Worm (Caenorhabditis elegans) whole organism, early embryonic: ENCODE results near the gene srbc-61.

Experiments
- B0310.2 ChIP-seq: sonication (generic microtip); optimal IDR thresholded peaks from 2 replicates; lab custom pipeline; 2016; ENCODE audit warnings: mild to moderate bottlenecking, missing genetic modification characterization, missing compliant biosample characterization
- F13C5.2 ChIP-seq: sonication (generic microtip); optimal IDR thresholded peaks from 2 replicates; lab custom pipeline; 2017; ENCODE audit warnings: mild to moderate bottlenecking, missing genetic modification characterization, inconsistent platforms, missing compliant biosample characterization
- aly-1 ChIP-seq: sonication (generic microtip); optimal IDR thresholded peaks from 2 replicates; lab custom pipeline; 2016; ENCODE audit warnings: missing genetic modification characterization, missing compliant biosample characterization
- ama-1 ChIP-seq: fragments of 150-350 bp; optimal IDR thresholded peaks from 2 replicates; lab custom pipeline; 2014
- ceh-13 ChIP-seq: fragments of 200-800 bp; sonication (Bioruptor generic); optimal IDR thresholded peaks from 2 replicates; lab custom pipeline; 2018; ENCODE audit warnings: mild to moderate bottlenecking, missing genetic modification characterization, missing compliant biosample characterization
- ceh-36 ChIP-seq: sonication (generic microtip); optimal IDR thresholded peaks from 2 replicates; lab custom pipeline; 2016; ENCODE audit warnings: missing genetic modification characterization, inconsistent platforms, missing compliant biosample characterization
- ets-7 ChIP-seq: sonication (generic microtip); optimal IDR thresholded peaks from 2 replicates; lab custom pipeline; 2016; ENCODE audit warnings: missing genotype, missing genetic modification characterization, missing compliant biosample characterization
- flt-1 ChIP-seq: fragments of 200-800 bp; sonication (Bioruptor generic); IDR thresholded peaks from 2 replicates; pipeline ENCODE4 v1.3.6; 2022; ENCODE audit warnings: missing genetic modification characterization, missing compliant biosample characterization
- hmbx-1 ChIP-seq: sonication (generic microtip); optimal IDR thresholded peaks from 2 replicates; lab custom pipeline; 2016; ENCODE audit warnings: mild to moderate bottlenecking, missing genetic modification characterization, missing compliant biosample characterization
- hmg-4 ChIP-seq: fragments of 200-800 bp; sonication (Bioruptor generic); optimal IDR thresholded peaks from 2 replicates; lab custom pipeline; 2018; ENCODE audit warnings: mild to moderate bottlenecking, missing genetic modification characterization, missing compliant biosample characterization
- hnd-1 ChIP-seq: sonication (generic microtip); optimal IDR thresholded peaks from 2 replicates; lab custom pipeline; 2016; ENCODE audit warnings: missing genetic modification characterization, missing compliant biosample characterization
- pes-1 ChIP-seq: fragments of 200-800 bp; sonication (Bioruptor generic); IDR thresholded peaks from 2 replicates; pipeline ENCODE4 v1.3.6; 2022; ENCODE audit warnings: missing genetic modification reagents, missing genetic modification characterization, missing compliant biosample characterization
- scrt-1 ChIP-seq: fragments of 200-800 bp; sonication (Bioruptor generic); IDR thresholded peaks from 2 replicates; pipeline ENCODE4 v1.3.6; 2022; ENCODE audit warnings: missing genetic modification characterization, missing compliant biosample characterization
- sea-1 ChIP-seq: fragments of 200-800 bp; sonication (Bioruptor generic); conservative IDR thresholded peaks from 2 replicates; pipeline ENCODE4 v1.3.6; 2022; ENCODE audit warnings: missing genetic modification characterization, missing compliant biosample characterization
- tbx-11 ChIP-seq: fragments of 200-800 bp; sonication (Bioruptor generic); IDR thresholded peaks from 2 replicates; pipeline ENCODE4 v1.3.6; 2022; ENCODE audit warnings: missing genetic modification characterization, missing compliant biosample characterization
- tbx-37 ChIP-seq: fragments of 200-800 bp; sonication (Bioruptor generic); conservative IDR thresholded peaks from 2 replicates; pipeline ENCODE4 v1.3.6; 2022; ENCODE audit warnings: missing genetic modification reagents, missing genetic modification characterization, missing compliant biosample characterization
- tra-4 ChIP-seq: sonication (generic microtip); optimal IDR thresholded peaks from 2 replicates; lab custom pipeline; 2017; ENCODE audit warnings: missing genetic modification characterization, missing compliant biosample characterization

srbc-61 gene

ce11 chrV:17476490-17476889, at the start of gene srbc-61:
Gene srbc-61, plus strand, starts transcription at chrV:17476790.
- TF ChIP-seq ama-1 (lab: Kevin White, UChicago) (no peak), ceh-13 (no peak)

ce11 chrV:17429262-17429661, 47.3 kb upstream of the srbc-61 start:
- TF ChIP-seq tra-4 (tag; lab: Kevin White, UChicago) (no peak), ets-7 (no peak), B0310.2 (tag; lab: Kevin White, UChicago) (no peak), sea-1 (GFP tag; lab: Robert Waterston, UW) (no peak), pes-1 (GFP tag; lab: Robert Waterston, UW) (no peak), hnd-1 (tag; lab: Kevin White, UChicago) (no peak), hmg-4 (GFP tag; lab: Kevin White, UChicago) (no peak), hmbx-1 (tag; lab: Kevin White, UChicago) (no peak), ama-1 (lab: Kevin White, UChicago) (no peak), ceh-13 (no peak), scrt-1 (GFP tag; lab: Robert Waterston, UW) (no peak), F13C5.2 (tag; lab: Kevin White, UChicago) (no peak), aly-1 (tag; lab: Kevin White, UChicago) (no peak), flt-1 (GFP tag; lab: Robert Waterston, UW) (no peak), ceh-36 (no peak), tbx-11 (GFP tag; lab: Robert Waterston, UW) (no peak), tbx-37 (GFP tag; lab: Robert Waterston, UW) (no peak)

- TF ChIP-seq hmg-4 (GFP tag; lab: Kevin White, UChicago): no peak
- TF ChIP-seq sea-1 (GFP tag; lab: Robert Waterston, UW): no peak
- no peak for TF ChIP-seq pes-1 (GFP tag; lab: Robert Waterston, UW)
Measured at ce11 chrV:17430066-17430465, 46.5 kb upstream of the srbc-61 start, which contains the start of gene T27C5.10. Gene T27C5.10, minus strand, starts transcription at chrV:17430166.

ce11 chrV:17430903-17431302, 45.7 kb upstream of the srbc-61 start, which contains the start of gene srbc-27:
Gene srbc-27, plus strand, starts transcription at chrV:17431203.
- TF ChIP-seq ceh-36 (no peak), tbx-11 (GFP tag; lab: Robert Waterston, UW) (no peak), ama-1 (lab: Kevin White, UChicago) (no peak), sea-1 (GFP tag; lab: Robert Waterston, UW) (no peak), tbx-37 (GFP tag; lab: Robert Waterston, UW) (no peak), ets-7 (no peak), hmg-4 (GFP tag; lab: Kevin White, UChicago) (no peak), pes-1 (GFP tag; lab: Robert Waterston, UW) (no peak), scrt-1 (GFP tag; lab: Robert Waterston, UW) (no peak), F13C5.2 (tag; lab: Kevin White, UChicago) (no peak), flt-1 (GFP tag; lab: Robert Waterston, UW) (no peak)

- TF ChIP-seq tbx-37 (GFP tag; lab: Robert Waterston, UW): no peak
- no peak for TF ChIP-seq tra-4 (tag; lab: Kevin White, UChicago)
- no peak for TF ChIP-seq F13C5.2 (tag; lab: Kevin White, UChicago)
- no peak for TF ChIP-seq hmbx-1 (tag; lab: Kevin White, UChicago)
- TF ChIP-seq tbx-11 (GFP tag; lab: Robert Waterston, UW): no peak
- TF ChIP-seq sea-1 (GFP tag; lab: Robert Waterston, UW): no peak
- TF ChIP-seq ets-7: no peak
- TF ChIP-seq hmg-4 (GFP tag; lab: Kevin White, UChicago): no peak
- TF ChIP-seq flt-1 (GFP tag; lab: Robert Waterston, UW): no peak
- TF ChIP-seq ama-1 (lab: Kevin White, UChicago): no peak
- no peak for TF ChIP-seq ceh-13
- no peak for TF ChIP-seq ceh-36
- TF ChIP-seq hnd-1 (tag; lab: Kevin White, UChicago): no peak
- TF ChIP-seq scrt-1 (GFP tag; lab: Robert Waterston, UW): no peak
- TF ChIP-seq pes-1 (GFP tag; lab: Robert Waterston, UW): no peak
- TF ChIP-seq aly-1 (tag; lab: Kevin White, UChicago): no peak
- TF ChIP-seq B0310.2 (tag; lab: Kevin White, UChicago): no peak
Measured at ce11 chrV:17436492-17436891, 40.1 kb upstream of the srbc-61 start, which contains the start of gene F20E11.18. Gene F20E11.18, minus strand, starts transcription at chrV:17436592.

ce11 chrV:17438317-17438716, 38.3 kb upstream of the srbc-61 start, which contains the start of gene srsx-2:
Gene srsx-2, minus strand, starts transcription at chrV:17438417.
- TF ChIP-seq flt-1 (GFP tag; lab: Robert Waterston, UW) (no peak), scrt-1 (GFP tag; lab: Robert Waterston, UW) (no peak), ceh-36 (no peak), tbx-11 (GFP tag; lab: Robert Waterston, UW) (no peak), ama-1 (lab: Kevin White, UChicago) (no peak), F13C5.2 (tag; lab: Kevin White, UChicago) (no peak), sea-1 (GFP tag; lab: Robert Waterston, UW) (no peak), aly-1 (tag; lab: Kevin White, UChicago) (no peak)

ce11 chrV:17439406-17439805, 37.2 kb upstream of the srbc-61 start, which contains the start of gene srh-154:
Gene srh-154, plus strand, starts transcription at chrV:17439706.
- TF ChIP-seq B0310.2 (tag; lab: Kevin White, UChicago) (no peak), tbx-11 (GFP tag; lab: Robert Waterston, UW) (no peak), ets-7 (no peak), hmg-4 (GFP tag; lab: Kevin White, UChicago) (no peak), ceh-36 (no peak), tra-4 (tag; lab: Kevin White, UChicago) (no peak), pes-1 (GFP tag; lab: Robert Waterston, UW) (no peak), ceh-13 (no peak), hmbx-1 (tag; lab: Kevin White, UChicago) (no peak), flt-1 (GFP tag; lab: Robert Waterston, UW) (no peak), tbx-37 (GFP tag; lab: Robert Waterston, UW) (no peak), ama-1 (lab: Kevin White, UChicago) (no peak)
